Fruit fly (Drosophila melanogaster): ENCODE measurements around the gene Ugt303A1.

Gene Ugt303A1

DNA sequence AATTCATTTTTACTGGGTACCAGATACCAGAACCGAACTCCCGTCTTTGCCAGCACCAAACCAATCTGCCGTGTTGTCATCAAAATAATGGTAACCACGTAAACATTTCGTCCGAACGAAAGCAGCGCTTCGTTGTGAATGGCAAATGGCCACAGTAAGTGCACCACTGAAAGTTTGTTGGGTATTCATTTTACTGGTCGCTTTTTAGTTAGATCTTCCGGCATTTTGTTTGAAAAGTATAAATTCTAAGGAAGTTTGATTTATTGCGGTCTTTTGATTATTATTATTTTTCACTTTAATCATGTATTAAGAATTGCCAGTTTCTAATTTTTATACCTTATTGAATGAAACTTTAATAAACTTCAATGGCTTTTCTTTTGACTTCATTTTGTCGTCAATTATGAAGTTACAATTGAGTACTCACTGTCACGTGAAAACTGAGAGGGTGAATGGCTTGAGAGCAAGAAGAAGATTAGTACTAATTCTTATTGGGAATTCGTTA, 39.2 kb downstream of the Ugt303A1 start, which contains the start of gene ZnT86D (continued):
- TF ChIP-seq Adf1 (GFP tag; IDR thresholded peaks at IDR 0.05), result no peak
- no peak for TF ChIP-seq Lim3 (GFP tag; IDR thresholded peaks at IDR 0.05)
- TF ChIP-seq insv (GFP tag; optimal IDR thresholded peaks at IDR 0.05), result peak; percentile 53 to 91
- TF ChIP-seq croc (GFP tag; conservative IDR thresholded peaks at IDR 0.05), result 0 out of 3 replicates have a peak, but pooled peaks have one; percentile 33
- peak; percentile 64 for TF ChIP-seq pzg (GFP tag; optimal IDR thresholded peaks at IDR 0.05)
- TF ChIP-seq CG4617 (GFP tag; optimal IDR thresholded peaks at IDR 0.05; ENCODE audit: borderline replicate concordance), result no peak
- peak; percentile 59 for TF ChIP-seq ind (GFP tag; optimal IDR thresholded peaks at IDR 0.05)
- TF ChIP-seq Ptx1 (GFP tag; IDR thresholded peaks at IDR 0.05), result peak; percentile 68
- TF ChIP-seq esg (GFP tag; conservative IDR thresholded peaks at IDR 0.05), result no peak
- peak; percentile 2 for TF ChIP-seq CG11398 (GFP tag; optimal IDR thresholded peaks at IDR 0.05)
- peak; percentile 5 for TF ChIP-seq CG6254 (GFP tag; optimal IDR thresholded peaks at IDR 0.05)
- TF ChIP-seq CG17385 (GFP tag; optimal IDR thresholded peaks at IDR 0.05), result peak; percentile 94
- TF ChIP-seq Dip2 (GFP tag; IDR thresholded peaks at IDR 0.05), result no peak
- TF ChIP-seq tin (GFP tag; optimal IDR thresholded peaks at IDR 0.05), result peak; percentile 51
- TF ChIP-seq corto (GFP tag; optimal IDR thresholded peaks at IDR 0.05), result no peak
- no peak for TF ChIP-seq CG31224 (GFP tag; IDR thresholded peaks at IDR 0.05)
- peak; percentile 84 for TF ChIP-seq CG17361 (GFP tag; IDR thresholded peaks at IDR 0.05)
- peak; percentile 60 for TF ChIP-seq CG9437 (GFP tag; optimal IDR thresholded peaks at IDR 0.05)
- peak; percentile 21 for TF ChIP-seq dm (GFP tag; optimal IDR thresholded peaks at IDR 0.05)
- TF ChIP-seq CG31388 (GFP tag; optimal IDR thresholded peaks at IDR 0.05), result no peak
- peak; percentile 4 for TF ChIP-seq CG8944 (GFP tag; optimal IDR thresholded peaks at IDR 0.05)
- no peak for TF ChIP-seq GATAe (GFP tag; conservative IDR thresholded peaks at IDR 0.05)
- TF ChIP-seq chif (GFP tag; optimal IDR thresholded peaks at IDR 0.05), result peak; percentile 12 to 43
- peak; percentile 55 for TF ChIP-seq MESR4 (GFP tag; optimal IDR thresholded peaks at IDR 0.05)
- no peak for TF ChIP-seq mld (GFP tag; IDR thresholded peaks at IDR 0.05; ENCODE audit: partially characterized antibody)
- TF ChIP-seq gsb-n (tag; optimal IDR thresholded peaks at IDR 0.05), result peak; percentile 20
- TF ChIP-seq CG8765 (GFP tag; IDR thresholded peaks at IDR 0.05), result no peak
- no peak for TF ChIP-seq az2 (GFP tag; optimal IDR thresholded peaks at IDR 0.05)
- no peak for TF ChIP-seq CG8478 (optimal IDR thresholded peaks at IDR 0.05)
- peak; percentile 68 for TF ChIP-seq CG7556 (GFP tag; optimal IDR thresholded peaks at IDR 0.05)
- TF ChIP-seq kah (GFP tag; optimal IDR thresholded peaks at IDR 0.05), result peak; percentile 11
- peak; percentile 71 for TF ChIP-seq lab (GFP tag; optimal IDR thresholded peaks at IDR 0.05)
- no peak for TF ChIP-seq CG3065 (GFP tag; optimal IDR thresholded peaks at IDR 0.05)
- no peak for TF ChIP-seq CG10462 (GFP tag; optimal IDR thresholded peaks at IDR 0.05)
- no peak for TF ChIP-seq CG6813 (GFP tag; optimal IDR thresholded peaks at IDR 0.05)
- TF ChIP-seq CG8388 (GFP tag; optimal IDR thresholded peaks at IDR 0.05), result peak; percentile 39
- TF ChIP-seq CG13296 (GFP tag; optimal IDR thresholded peaks at IDR 0.05), result peak; percentile 67
- peak; percentile 44 for TF ChIP-seq trem (tag; optimal IDR thresholded peaks at IDR 0.05)
- no peak for TF ChIP-seq inv (GFP tag; IDR thresholded peaks at IDR 0.05; ENCODE audit: partially characterized antibody)
- peak; percentile 48 for TF ChIP-seq CG10979 (tag; optimal IDR thresholded peaks at IDR 0.05)
- TF ChIP-seq CG9727 (GFP tag; optimal IDR thresholded peaks at IDR 0.05), result peak; percentile 55
- no peak for TF ChIP-seq hth (optimal IDR thresholded peaks at IDR 0.05)
- TF ChIP-seq CG10431 (GFP tag; optimal IDR thresholded peaks at IDR 0.05), result no peak
- no peak for TF ChIP-seq ham (GFP tag; IDR thresholded peaks at IDR 0.05)
- TF ChIP-seq sna (GFP tag; IDR thresholded peaks at IDR 0.05; ENCODE audit: partially characterized antibody), result no peak
- no peak for TF ChIP-seq CG13287 (GFP tag; IDR thresholded peaks at IDR 0.05; ENCODE audit: partially characterized antibody)
- TF ChIP-seq Hr3 (GFP tag; optimal IDR thresholded peaks at IDR 0.05), result peak; percentile 63
- TF ChIP-seq ken (GFP tag; IDR thresholded peaks at IDR 0.05), result 0 out of 3 replicates have a peak, but pooled peaks have one; percentile 4
- TF ChIP-seq CG12769 (tag; optimal IDR thresholded peaks at IDR 0.05), result peak; percentile 10
- no peak for TF ChIP-seq CG7928 (GFP tag; optimal IDR thresholded peaks at IDR 0.05)
- peak; percentile 72 for TF ChIP-seq zfh2 (GFP tag; optimal IDR thresholded peaks at IDR 0.05)
